Fruit fly (Drosophila melanogaster): ENCODE results near the gene Trs20.

Gene Trs20

DNA sequence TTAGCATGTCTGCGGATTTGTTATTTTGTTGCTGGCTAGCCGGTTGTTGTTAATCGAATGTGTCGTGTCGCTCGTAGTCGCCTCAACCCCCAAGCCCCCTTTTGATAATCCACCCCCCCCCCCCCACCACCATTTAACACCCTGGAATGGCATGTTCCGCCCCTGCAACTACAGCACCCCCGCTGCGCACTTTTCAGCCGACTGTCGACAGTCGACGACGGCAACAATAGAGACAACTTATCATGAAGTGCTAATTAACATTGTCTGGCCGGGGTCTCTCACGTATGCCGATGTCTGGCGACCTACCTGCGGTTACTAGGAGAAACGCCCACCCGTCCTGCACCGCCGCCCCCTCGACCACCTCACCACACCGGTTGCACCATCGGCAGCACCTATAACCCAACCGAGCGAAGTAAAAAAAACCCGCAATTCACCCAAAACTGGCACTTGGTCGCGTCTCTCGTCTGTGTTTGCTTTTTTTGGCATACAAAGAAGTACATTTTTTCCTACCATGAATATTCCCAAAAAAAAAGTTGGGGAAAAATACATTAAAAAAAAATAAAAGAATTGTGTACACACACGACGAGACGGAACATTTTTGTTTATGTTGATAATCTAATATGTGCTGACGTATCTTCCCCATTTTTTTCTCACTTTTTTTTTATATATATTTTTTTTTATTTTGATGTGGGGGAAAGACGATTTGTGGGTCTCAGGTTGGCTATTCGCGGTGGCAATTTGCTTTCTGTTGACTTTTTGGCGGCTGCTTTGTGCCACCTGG is 35.0 kb upstream of the Trs20 start:
- TF ChIP-seq CG32121 (GFP tag; IDR thresholded peaks at IDR 0.05) (0 out of 2 replicates have a peak, but pooled peaks have one; percentile 16), gl (tag; optimal IDR thresholded peaks at IDR 0.05) (no peak), CG13204 (GFP tag; optimal IDR thresholded peaks at IDR 0.05) (peak; percentile 14)

dm6 chr3L:16165356-16166168 is 34.1 kb upstream of the Trs20 start:
- TF ChIP-seq CG12605 (GFP tag; IDR thresholded peaks at IDR 0.05) (no peak), CG32121 (GFP tag; IDR thresholded peaks at IDR 0.05) (0 out of 2 replicates have a peak, but pooled peaks have one; percentile 33), CG10348 (GFP tag; IDR thresholded peaks at IDR 0.05) (no peak), gl (tag; optimal IDR thresholded peaks at IDR 0.05) (no peak), CG4496 (GFP tag; IDR thresholded peaks at IDR 0.05) (0 out of 3 replicates have a peak, but pooled peaks have one; percentile 33), Snoo (tag; optimal IDR thresholded peaks at IDR 0.05) (peak; percentile 86)

- TF ChIP-seq CG17806 (tag; optimal IDR thresholded peaks at IDR 0.05) (peak; percentile 0), CG10348 (GFP tag; IDR thresholded peaks at IDR 0.05) (no peak), CG32121 (GFP tag; IDR thresholded peaks at IDR 0.05) (no peak), rn (GFP tag; IDR thresholded peaks at IDR 0.05) (no peak), CG4496 (GFP tag; IDR thresholded peaks at IDR 0.05) (peak; percentile 57; the same call in 2 of the 3 replicates), CG8301 (tag; optimal IDR thresholded peaks at IDR 0.05) (peak; percentile 32), CG9948 (tag; optimal IDR thresholded peaks at IDR 0.05) (no peak), CG8159 (tag; optimal IDR thresholded peaks at IDR 0.05) (peak; percentile 40), Ets98B (GFP tag; IDR thresholded peaks at IDR 0.05) (peak; percentile 63), CG14655 (GFP tag; optimal IDR thresholded peaks at IDR 0.05) (peak; percentile 62), EcR (GFP tag; optimal IDR thresholded peaks at IDR 0.05) (peak; percentile 65), Snoo (tag; optimal IDR thresholded peaks at IDR 0.05) (peak; percentile 36), Pif1A (GFP tag; optimal IDR thresholded peaks at IDR 0.05) (peak; percentile 58), CG12605 (GFP tag; IDR thresholded peaks at IDR 0.05) (peak; percentile 70), Pif1B (GFP tag; optimal IDR thresholded peaks at IDR 0.05) (peak; percentile 56), CG34367 (tag; optimal IDR thresholded peaks at IDR 0.05) (peak; percentile 27), CG13204 (GFP tag; optimal IDR thresholded peaks at IDR 0.05) (peak; percentile 66), D1 (tag; optimal IDR thresholded peaks at IDR 0.05) (no peak), gl (tag; optimal IDR thresholded peaks at IDR 0.05) (peak; percentile 44), CG15710 (tag; optimal IDR thresholded peaks at IDR 0.05) (peak; percentile 23), fd96Ca (GFP tag; IDR thresholded peaks at IDR 0.05) (0 out of 3 replicates have a peak, but pooled peaks have one; percentile 10)
Observed at dm6 chr3L:16164150-16165039, 33.0 kb upstream of the Trs20 start, which contains the start of gene CG5151. Gene CG5151 (minus strand): TSS chr3L:16164701.

DNA sequence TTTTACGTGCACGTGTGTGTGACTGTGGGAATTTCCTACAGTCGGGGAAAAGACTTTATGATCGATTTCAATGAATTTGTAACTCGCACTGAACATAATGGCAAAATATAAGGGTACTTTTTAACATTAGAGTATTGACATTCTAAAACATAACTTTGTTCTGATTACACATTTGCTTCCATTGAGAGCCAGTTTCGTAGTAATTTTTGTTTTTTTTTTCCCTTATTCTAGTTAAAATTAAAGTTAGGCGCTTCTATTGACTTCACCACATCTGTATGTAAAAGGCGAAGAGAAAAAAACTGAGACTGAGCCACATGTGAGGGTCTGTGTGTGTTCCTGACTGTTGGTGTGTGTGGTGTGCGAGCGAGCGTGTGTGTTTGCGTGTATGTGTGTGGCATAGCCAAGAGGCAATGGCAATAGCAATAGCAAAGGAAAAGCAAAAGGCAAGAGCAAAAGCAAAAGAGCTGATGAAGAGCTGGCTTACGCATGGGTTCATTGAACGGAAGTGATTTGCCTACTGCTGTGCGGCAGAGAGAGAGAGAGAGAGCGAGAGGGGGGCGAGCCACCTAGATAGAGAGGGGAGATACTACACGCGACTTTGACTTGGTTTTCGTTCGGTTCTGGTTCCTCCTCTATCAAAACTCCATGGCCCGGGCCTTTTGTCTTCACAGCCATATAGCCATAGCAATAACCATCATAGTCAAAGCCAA is 30.6 kb upstream of the Trs20 start:
- TF ChIP-seq CG8159 (tag; optimal IDR thresholded peaks at IDR 0.05): peak; percentile 72
- no peak for TF ChIP-seq gl (tag; optimal IDR thresholded peaks at IDR 0.05)
- TF ChIP-seq CG9948 (tag; optimal IDR thresholded peaks at IDR 0.05): peak; percentile 66
- TF ChIP-seq CG10348 (GFP tag; IDR thresholded peaks at IDR 0.05): 0 out of 2 replicates have a peak, but pooled peaks have one; percentile 10
- TF ChIP-seq Pif1B (GFP tag; optimal IDR thresholded peaks at IDR 0.05): peak; percentile 61
- peak; percentile 52 for TF ChIP-seq fd96Ca (GFP tag; IDR thresholded peaks at IDR 0.05)
- TF ChIP-seq CG12605 (GFP tag; IDR thresholded peaks at IDR 0.05): peak; percentile 48; the same call in 1 of the 2 replicates
- peak; percentile 75 for TF ChIP-seq CG15710 (tag; optimal IDR thresholded peaks at IDR 0.05)
- peak; percentile 63 for TF ChIP-seq CG34367 (tag; optimal IDR thresholded peaks at IDR 0.05)
- peak; percentile 90 for TF ChIP-seq CG14655 (GFP tag; optimal IDR thresholded peaks at IDR 0.05)
- peak; percentile 39; the same call in 1 of the 2 replicates for TF ChIP-seq CG32121 (GFP tag; IDR thresholded peaks at IDR 0.05)
- TF ChIP-seq D1 (tag; optimal IDR thresholded peaks at IDR 0.05): no peak
- TF ChIP-seq rn (GFP tag; IDR thresholded peaks at IDR 0.05): no peak
- TF ChIP-seq EcR (GFP tag; optimal IDR thresholded peaks at IDR 0.05): peak; percentile 95
- TF ChIP-seq CG13204 (GFP tag; optimal IDR thresholded peaks at IDR 0.05): no peak
- TF ChIP-seq Snoo (tag; optimal IDR thresholded peaks at IDR 0.05): peak; percentile 18
- peak; percentile 64 for TF ChIP-seq CG17806 (tag; optimal IDR thresholded peaks at IDR 0.05)
- TF ChIP-seq CG4496 (GFP tag; IDR thresholded peaks at IDR 0.05): peak; percentile 65
- TF ChIP-seq CG8301 (tag; optimal IDR thresholded peaks at IDR 0.05): peak; percentile 88
- TF ChIP-seq Ets98B (GFP tag; IDR thresholded peaks at IDR 0.05): peak; percentile 74
- TF ChIP-seq Pif1A (GFP tag; optimal IDR thresholded peaks at IDR 0.05): peak; percentile 82

Measured in whole organism, pupa.